Fruit fly (Drosophila melanogaster) whole organism, embryonic: ENCODE results near the gene TbCMF46.
A peak's percentile ranks its signal among the peaks of the same experiment; 100 is the strongest.

Experiments
- Atf3 ChIP-seq: fragments of 200-800 bp; sonication (Bioruptor generic); optimal IDR thresholded peaks from 3 replicates; lab custom pipeline; 2016; ENCODE audit warnings: missing biosample characterization, missing genetic modification characterization
- BtbVII ChIP-seq: fragments of 200-800 bp; sonication (Bioruptor generic); optimal IDR thresholded peaks from 3 replicates; lab custom pipeline; 2017; ENCODE audit warnings: missing biosample characterization, mild to moderate bottlenecking, missing genetic modification characterization
- CG1024 ChIP-seq: fragments of 200-800 bp; sonication (Bioruptor generic); IDR thresholded peaks from 2 replicates; pipeline ENCODE4 v1.3.6; 2022; ENCODE audit warnings: missing biosample characterization, missing genetic modification characterization
- CG10959 ChIP-seq: fragments of 200-800 bp; sonication (Bioruptor generic); IDR thresholded peaks from 2 replicates; pipeline ENCODE4 v1.3.6; 2022; ENCODE audit warnings: missing biosample characterization, missing genetic modification characterization
- CG11247 ChIP-seq: fragments of 200-800 bp; sonication (Bioruptor generic); IDR thresholded peaks from 2 replicates; pipeline ENCODE4 v1.3.6; 2022; ENCODE audit warnings: missing biosample characterization, missing genetic modification characterization
- CG15696 ChIP-seq: fragments of 200-800 bp; sonication (Bioruptor generic); optimal IDR thresholded peaks from 2 replicates; lab custom pipeline; 2019; ENCODE audit warnings: missing biosample characterization, mild to moderate bottlenecking, missing genetic modification characterization, moderate library complexity
- CG18011 ChIP-seq: fragments of 200-800 bp; sonication (Bioruptor generic); optimal IDR thresholded peaks from 2 replicates; lab custom pipeline; 2017; ENCODE audit warnings: missing biosample characterization, missing genetic modification characterization, mild to moderate bottlenecking, moderate library complexity, missing genotype
- CG18764 ChIP-seq: fragments of 200-800 bp; sonication (Bioruptor generic); optimal IDR thresholded peaks from 3 replicates; lab custom pipeline; 2016; ENCODE audit warnings: missing biosample characterization, missing genetic modification characterization
- CG2199 ChIP-seq: fragments of 200-800 bp; sonication (Bioruptor generic); IDR thresholded peaks from 3 replicates; pipeline ENCODE4 v1.3.6; 2022; ENCODE audit warnings: missing biosample characterization, missing genetic modification characterization
- CG2889 ChIP-seq: fragments of 200-800 bp; sonication (Bioruptor generic); IDR thresholded peaks from 3 replicates; pipeline ENCODE4 v1.3.6; 2022; ENCODE audit warnings: missing biosample characterization, missing genetic modification characterization
- CG31441 ChIP-seq: fragments of 200-800 bp; sonication (Bioruptor generic); IDR thresholded peaks from 2 replicates; pipeline ENCODE4 v1.3.6; 2022; ENCODE audit warnings: missing biosample characterization, missing genetic modification characterization
- CG33213 ChIP-seq: fragments of 200-800 bp; sonication (Bioruptor generic); optimal IDR thresholded peaks from 3 replicates; lab custom pipeline; 2016; ENCODE audit warnings: missing biosample characterization, missing genetic modification characterization
- CG34224 ChIP-seq: fragments of 200-800 bp; sonication (Bioruptor generic); IDR thresholded peaks from 3 replicates; pipeline ENCODE4 v1.3.6; 2022; ENCODE audit warnings: missing biosample characterization, missing genetic modification characterization; ENCODE audit not compliant: partially characterized antibody
- CG7963 ChIP-seq: fragments of 200-800 bp; sonication (Bioruptor generic); IDR thresholded peaks from 3 replicates; pipeline ENCODE4 v1.3.6; 2022; ENCODE audit warnings: missing biosample characterization, missing genetic modification characterization; ENCODE audit not compliant: partially characterized antibody
- CG8765 ChIP-seq: fragments of 200-800 bp; sonication (Bioruptor generic); IDR thresholded peaks from 2 replicates; pipeline ENCODE4 v1.3.6; 2022; ENCODE audit warnings: missing biosample characterization, missing genetic modification characterization
- CG9876 ChIP-seq: fragments of 200-800 bp; sonication (Bioruptor generic); optimal IDR thresholded peaks from 2 replicates; lab custom pipeline; 2016; ENCODE audit warnings: missing biosample characterization, missing genetic modification characterization
- D19A ChIP-seq: fragments of 200-800 bp; optimal IDR thresholded peaks from 3 replicates; lab custom pipeline; 2019; ENCODE audit warnings: missing biosample characterization, mild to moderate bottlenecking, missing genetic modification characterization, moderate library complexity
- Dfd ChIP-seq, 2 experiments: fragments of >200 bp; optimal IDR thresholded peaks; 2 replicates each; lab custom pipeline; 2017; ENCODE audit warnings: missing biosample characterization in 2 of 2, missing genetic modification characterization in 2 of 2
- Dll ChIP-seq: fragments of 200-800 bp; sonication (Bioruptor generic); IDR thresholded peaks from 4 replicates; pipeline ENCODE4 v1.3.6; 2022; ENCODE audit warnings: missing biosample characterization, missing genetic modification characterization; ENCODE audit not compliant: partially characterized antibody
- Doc3 ChIP-seq: fragments of 200-800 bp; sonication (Bioruptor generic); IDR thresholded peaks from 3 replicates; pipeline ENCODE4 v1.3.6; 2022; ENCODE audit warnings: missing biosample characterization, missing genetic modification characterization; ENCODE audit not compliant: partially characterized antibody
- Fer2 ChIP-seq: fragments of 200-800 bp; sonication (Bioruptor generic); optimal IDR thresholded peaks from 2 replicates; lab custom pipeline; 2018; ENCODE audit warnings: missing biosample characterization, mild to moderate bottlenecking, missing genetic modification characterization, moderate library complexity
- HmgD ChIP-seq: fragments of 200-800 bp; sonication (Bioruptor generic); optimal IDR thresholded peaks from 3 replicates; lab custom pipeline; 2016; ENCODE audit warnings: missing biosample characterization, missing genetic modification characterization
- Hsf ChIP-seq: fragments of 200-800 bp; sonication (Bioruptor generic); optimal IDR thresholded peaks from 3 replicates; lab custom pipeline; 2016; ENCODE audit warnings: missing biosample characterization, missing genetic modification characterization
- Mad ChIP-seq: fragments of 200-800 bp; sonication (Bioruptor generic); optimal IDR thresholded peaks from 2 replicates; lab custom pipeline; 2016; ENCODE audit warnings: missing biosample characterization, missing genetic modification characterization
- PHDP ChIP-seq: fragments of 200-800 bp; sonication (Bioruptor generic); optimal IDR thresholded peaks from 3 replicates; lab custom pipeline; 2018; ENCODE audit warnings: missing biosample characterization, mild to moderate bottlenecking, missing genetic modification characterization, moderate library complexity
- Sox102F ChIP-seq: fragments of 200-800 bp; sonication (Bioruptor generic); optimal IDR thresholded peaks from 2 replicates; lab custom pipeline; 2018; ENCODE audit warnings: missing biosample characterization, mild to moderate bottlenecking, missing genetic modification characterization, moderate library complexity
- Trl ChIP-seq, 3 experiments: fragments of >200 bp in 2 of 3; fragments of 200-800 bp in 1 of 3; sonication (Bioruptor generic) in 1 of 3; optimal IDR thresholded peaks; 2 replicates in 1 of 3; 3 replicates in 2 of 3; lab custom pipeline; 2016 to 2017; ENCODE audit warnings: missing biosample characterization in 1 of 3, missing genetic modification characterization in 1 of 3
- abd-A ChIP-seq: fragments of 200-800 bp; sonication (Bioruptor generic); optimal IDR thresholded peaks from 3 replicates; lab custom pipeline; 2019; ENCODE audit warnings: missing biosample characterization, mild to moderate bottlenecking, missing genetic modification characterization, moderate library complexity
- dati ChIP-seq: fragments of 200-800 bp; sonication (Bioruptor generic); IDR thresholded peaks from 2 replicates; pipeline ENCODE4 v1.3.6; 2022; ENCODE audit warnings: missing biosample characterization, missing genetic modification characterization
- gsb-n ChIP-seq: fragments of 200-800 bp; sonication (Bioruptor generic); optimal IDR thresholded peaks from 3 replicates; lab custom pipeline; 2018; ENCODE audit warnings: missing biosample characterization, mild to moderate bottlenecking, missing genetic modification characterization
- lov ChIP-seq, 2 experiments: fragments of 200-800 bp in 1 of 2; fragments of >200 bp in 1 of 2; sonication (Bioruptor generic) in 1 of 2; IDR thresholded peaks in 1 of 2; optimal IDR thresholded peaks in 1 of 2; 2 replicates in 1 of 2; 3 replicates in 1 of 2; pipeline versions ENCODE4 v1.3.6 to Lab custom; 2017 to 2022; ENCODE audit warnings: missing biosample characterization in 1 of 2, missing genetic modification characterization in 1 of 2
- nom ChIP-seq: fragments of 200-800 bp; sonication (Bioruptor generic); optimal IDR thresholded peaks from 2 replicates; lab custom pipeline; 2017; ENCODE audit warnings: missing biosample characterization, missing genetic modification characterization, mild to moderate bottlenecking, moderate library complexity, missing genetic modification reagents
- oc ChIP-seq: fragments of 200-800 bp; sonication (Bioruptor generic); optimal IDR thresholded peaks from 2 replicates; lab custom pipeline; 2018; ENCODE audit warnings: missing biosample characterization, mild to moderate bottlenecking, missing genetic modification characterization, moderate library complexity
- p53 ChIP-seq: fragments of 200-800 bp; sonication (Bioruptor generic); optimal IDR thresholded peaks from 2 replicates; lab custom pipeline; 2016; ENCODE audit warnings: missing biosample characterization, missing genetic modification characterization
- pum ChIP-seq: fragments of 200-800 bp; sonication (Bioruptor generic); optimal IDR thresholded peaks from 2 replicates; lab custom pipeline; 2016; ENCODE audit warnings: missing biosample characterization, missing genetic modification characterization
- seq ChIP-seq: fragments of 200-800 bp; sonication (Bioruptor generic); IDR thresholded peaks from 2 replicates; pipeline ENCODE4 v1.3.6; 2022; ENCODE audit warnings: missing biosample characterization, missing genetic modification characterization
- sim ChIP-seq: fragments of 200-800 bp; sonication (Bioruptor generic); IDR thresholded peaks from 2 replicates; pipeline ENCODE4 v1.3.6; 2022; ENCODE audit warnings: missing biosample characterization, missing genetic modification characterization
- tgo ChIP-seq: fragments of 200-800 bp; sonication (Bioruptor generic); IDR thresholded peaks from 3 replicates; pipeline ENCODE4 v1.3.6; 2022; ENCODE audit warnings: missing biosample characterization, missing genetic modification characterization
- tin ChIP-seq: fragments of 200-800 bp; sonication (Bioruptor generic); optimal IDR thresholded peaks from 3 replicates; lab custom pipeline; 2016; ENCODE audit warnings: missing biosample characterization, missing genetic modification characterization
- trem ChIP-seq: fragments of 200-800 bp; optimal IDR thresholded peaks from 3 replicates; lab custom pipeline; 2019; ENCODE audit warnings: missing biosample characterization, mild to moderate bottlenecking, missing genetic modification characterization, moderate library complexity
- ttk ChIP-seq: fragments of 200-800 bp; sonication (Bioruptor generic); IDR thresholded peaks from 2 replicates; pipeline ENCODE4 v2.1.2; 2022; ENCODE audit warnings: missing biosample characterization, missing genetic modification characterization
- tx ChIP-seq: fragments of 200-800 bp; sonication (Bioruptor generic); optimal IDR thresholded peaks from 2 replicates; lab custom pipeline; 2016; ENCODE audit warnings: missing biosample characterization, missing genetic modification characterization

The TbCMF46 gene

DNA sequence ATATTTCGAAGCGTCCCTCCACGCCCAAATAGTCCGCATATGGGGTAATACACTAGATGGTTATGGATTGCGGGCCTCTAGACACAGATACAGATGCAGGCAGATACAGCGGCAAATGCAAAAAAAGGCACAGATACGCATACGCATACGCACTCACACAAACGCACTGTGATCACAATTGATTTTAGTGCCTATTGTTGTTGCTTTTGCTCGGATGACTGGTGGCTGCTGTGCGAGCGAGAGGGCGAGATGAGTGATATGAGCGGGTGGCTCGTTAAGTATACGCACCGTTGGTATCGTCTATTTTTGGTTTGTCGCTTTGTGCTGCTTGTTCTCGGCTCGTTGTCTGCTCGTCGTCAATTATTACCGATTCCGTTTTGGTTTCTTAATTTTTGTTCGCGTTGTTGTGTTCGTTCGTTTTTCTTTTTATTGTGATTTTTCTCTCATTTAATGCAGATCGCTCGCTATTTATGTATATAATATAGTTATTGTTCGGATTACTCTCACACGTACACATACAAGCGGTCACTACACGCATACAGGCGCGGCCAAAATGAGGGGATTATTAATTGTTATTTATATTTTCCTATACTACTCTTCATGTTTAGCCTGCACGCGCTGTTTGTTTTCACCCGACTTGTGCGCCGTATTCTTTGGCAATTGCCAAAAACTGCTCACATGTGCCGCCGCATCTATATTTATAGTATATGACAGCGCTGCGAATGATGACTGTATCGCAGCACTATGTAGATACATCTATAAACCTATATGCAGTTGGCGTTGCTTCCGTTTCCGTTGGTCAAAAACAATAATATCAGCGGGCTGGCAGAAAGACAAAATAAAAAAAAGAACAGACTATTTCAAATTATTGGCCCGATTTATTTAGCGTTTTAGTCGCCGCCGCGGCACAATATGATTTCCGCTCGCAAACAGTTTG is 17.1 kb downstream of the TbCMF46 start (continued):
- TF ChIP-seq CG10959 (GFP tag; lab: Robert Waterston, UW) (no peak), Atf3 (GFP tag; lab: Kevin White, UChicago) (no peak), CG11247 (GFP tag; lab: Robert Waterston, UW) (no peak), CG31441 (GFP tag; lab: Robert Waterston, UW) (no peak), ttk (GFP tag; lab: Robert Waterston, UW) (no peak), PHDP (no peak), tgo (no peak), p53 (GFP tag; lab: Kevin White, UChicago) (no peak), nom (GFP tag; lab: Kevin White, UChicago) (peak; percentile 56), Dll (GFP tag; lab: Robert Waterston, UW) (no peak), CG8765 (GFP tag; lab: Robert Waterston, UW) (no peak), trem (tag; lab: Kevin White, UChicago) (no peak), CG18764 (GFP tag; lab: Kevin White, UChicago) (no peak), Dfd (GFP tag; optimal IDR thresholded peaks at IDR 0.05; lab: Kevin White, UChicago) (no peak), Doc3 (GFP tag; lab: Robert Waterston, UW) (no peak), tx (GFP tag; lab: Kevin White, UChicago) (no peak), CG15696 (no peak), Hsf (no peak), CG34224 (no peak), oc (peak; percentile 37), Fer2 (no peak), BtbVII (GFP tag; lab: Kevin White, UChicago) (no peak), abd-A (tag; lab: Kevin White, UChicago) (peak; percentile 90), tin (GFP tag; lab: Kevin White, UChicago) (no peak), pum (GFP tag; lab: Kevin White, UChicago) (no peak), gsb-n (tag; lab: Kevin White, UChicago) (no peak), lov (optimal IDR thresholded peaks at IDR 0.05; lab: Kevin White, UChicago) (no peak), lov (GFP tag; IDR thresholded peaks at IDR 0.05; lab: Robert Waterston, UW) (no peak), CG7963 (GFP tag; lab: Robert Waterston, UW) (no peak), CG1024 (GFP tag; lab: Robert Waterston, UW) (no peak), Trl (optimal IDR thresholded peaks at IDR 0.05; lab: Kevin White, UChicago) (peak in 1 of 2 experiments; percentile 9), Trl (GFP tag; optimal IDR thresholded peaks at IDR 0.05; lab: Kevin White, UChicago) (no peak), CG18011 (GFP tag; lab: Kevin White, UChicago) (no peak), seq (GFP tag; lab: Robert Waterston, UW) (no peak), D19A (tag; lab: Kevin White, UChicago) (no peak), CG9876 (GFP tag; lab: Kevin White, UChicago) (no peak), dati (GFP tag; lab: Robert Waterston, UW) (no peak), Sox102F (peak; percentile 58), Mad (GFP tag; lab: Kevin White, UChicago) (no peak), CG2199 (GFP tag; lab: Robert Waterston, UW) (peak; percentile 67; the same call in 1 of the 3 replicates), sim (GFP tag; lab: Robert Waterston, UW) (no peak), HmgD (GFP tag; lab: Kevin White, UChicago) (no peak), CG2889 (no peak), CG33213 (GFP tag; lab: Kevin White, UChicago) (no peak)
